Worm (Caenorhabditis elegans) whole organism, L4 larva: Measurements from ENCODE around the gene icd-1.

Experiments
- T20F7.1 ChIP-seq: fragments of 200-800 bp; sonication (Bioruptor generic); optimal IDR thresholded peaks from 2 replicates; lab custom pipeline; 2018; ENCODE audit warnings: mild to moderate bottlenecking, missing genetic modification characterization, missing compliant biosample characterization
- ama-1 ChIP-seq: fragments of 150-350 bp; optimal IDR thresholded peaks from 2 replicates; lab custom pipeline; 2014; ENCODE audit warnings: inconsistent platforms, mixed read lengths
- cey-2 ChIP-seq: sonication (generic microtip); optimal IDR thresholded peaks from 3 replicates; lab custom pipeline; 2017; ENCODE audit warnings: missing genetic modification characterization, mild to moderate bottlenecking, missing compliant biosample characterization, antibody characterized with exemption, borderline replicate concordance; ENCODE audit not compliant: insufficient read depth
- dve-1 ChIP-seq: sonication (generic microtip); optimal IDR thresholded peaks from 2 replicates; lab custom pipeline; 2017; ENCODE audit warnings: antibody characterized with exemption, mild to moderate bottlenecking, missing genetic modification characterization, missing compliant biosample characterization; ENCODE audit not compliant: insufficient read depth
- lin-39 ChIP-seq: fragments of 150-350 bp; optimal IDR thresholded peaks from 2 replicates; lab custom pipeline; 2014; ENCODE audit warnings: missing biosample characterization, missing genetic modification reagents, missing genetic modification characterization
- lsy-2 ChIP-seq, 2 experiments: fragments of 150-350 bp in 1 of 2; sonication (generic microtip) in 1 of 2; optimal IDR thresholded peaks; 2 replicates each; lab custom pipeline; 2014 to 2017; ENCODE audit warnings: missing biosample characterization in 2 of 2, missing genetic modification characterization in 2 of 2
- mep-1 ChIP-seq: fragments of 150-350 bp; sonication (generic microtip); optimal IDR thresholded peaks from 3 replicates; lab custom pipeline; 2014; ENCODE audit warnings: missing biosample characterization, missing genetic modification characterization
- nhr-237 ChIP-seq: sonication (generic microtip); optimal IDR thresholded peaks from 2 replicates; lab custom pipeline; 2017; ENCODE audit warnings: missing biosample characterization, missing genetic modification characterization
- nhr-25 ChIP-seq: sonication (generic microtip); optimal IDR thresholded peaks from 2 replicates; lab custom pipeline; 2017; ENCODE audit warnings: missing genetic modification characterization, mild to moderate bottlenecking, missing compliant biosample characterization, antibody characterized with exemption, moderate library complexity, borderline replicate concordance; ENCODE audit not compliant: insufficient read depth
- nhr-76 ChIP-seq: fragments of 150-350 bp; optimal IDR thresholded peaks from 2 replicates; lab custom pipeline; 2014; ENCODE audit warnings: missing biosample characterization, missing genetic modification characterization
- tag-97 ChIP-seq: fragments of 200-800 bp; sonication (Bioruptor generic); IDR thresholded peaks from 2 replicates; pipeline ENCODE4 v1.3.6; 2022; ENCODE audit warnings: missing genetic modification characterization, missing compliant biosample characterization
- unc-130 ChIP-seq: sonication (generic microtip); optimal IDR thresholded peaks from 2 replicates; lab custom pipeline; 2016; ENCODE audit warnings: missing genetic modification reagents, missing genetic modification characterization, missing compliant biosample characterization
- unc-62 ChIP-seq, 3 experiments: fragments of 150-350 bp in 1 of 3; sonication (generic microtip); optimal IDR thresholded peaks in 2 of 3; peaks in 1 of 3; 1 replicate in 1 of 3; 2 replicates in 2 of 3; lab custom pipeline; 2014 to 2017; ENCODE audit warnings: missing biosample characterization in 3 of 3, missing genetic modification characterization in 3 of 3, missing genetic modification reagents in 3 of 3, missing genotype in 1 of 3
- ztf-7 ChIP-seq: fragments of 150-350 bp; optimal IDR thresholded peaks from 2 replicates; lab custom pipeline; 2014; ENCODE audit warnings: missing biosample characterization, missing genetic modification characterization

DNA sequence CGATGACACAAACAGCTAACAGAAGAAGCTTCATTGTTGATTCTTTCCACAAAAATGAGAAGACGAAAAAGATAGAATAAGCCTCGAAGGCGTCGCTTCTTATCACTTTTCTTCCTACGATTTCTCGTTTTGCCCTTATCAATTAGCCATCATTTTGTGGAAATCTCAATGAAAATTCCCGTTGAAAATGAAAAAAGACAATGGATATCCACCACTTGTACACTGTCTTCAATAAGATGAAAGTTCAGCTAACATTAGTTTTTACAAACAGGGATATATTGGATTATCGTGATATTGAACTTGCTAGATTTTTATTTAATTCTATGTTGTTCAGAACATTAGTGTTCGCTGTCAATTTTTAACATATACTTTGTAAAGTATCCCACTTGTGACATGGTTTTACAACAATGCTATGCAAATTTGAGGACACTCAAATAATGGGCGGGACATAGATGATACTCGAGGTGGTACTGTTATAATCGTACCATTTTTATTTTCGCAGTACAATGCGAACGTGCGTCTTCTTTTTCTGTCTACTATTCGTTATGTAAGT, 21.8 kb downstream of the icd-1 start, which contains the start of the genes F18C5.5 and F18C5.9:
- TF ChIP-seq nhr-76 (tag; lab: Kevin White, UChicago) (no peak), tag-97 (GFP tag; lab: Robert Waterston, UW) (no peak), unc-130 (GFP tag; lab: Kevin White, UChicago) (no peak), dve-1 (tag; lab: Kevin White, UChicago) (no peak), lsy-2 (tag; optimal IDR thresholded peaks at IDR 0.05; lab: Kevin White, UChicago) (no peak), ama-1 (lab: Kevin White, UChicago) (no peak), cey-2 (tag; lab: Kevin White, UChicago) (no peak), ztf-7 (tag; lab: Kevin White, UChicago) (no peak), nhr-25 (tag; lab: Kevin White, UChicago) (no peak), mep-1 (tag; lab: Kevin White, UChicago) (no peak), nhr-237 (tag; lab: Kevin White, UChicago) (no peak), unc-62 (GFP tag; optimal IDR thresholded peaks at IDR 0.05 in 1 of 2; lab: Kevin White, UChicago) (no peak), unc-62 (tag; optimal IDR thresholded peaks at IDR 0.05; lab: Kevin White, UChicago) (no peak), T20F7.1 (GFP tag; lab: Kevin White, UChicago) (no peak), lin-39 (no peak)
